Worm (Caenorhabditis elegans) whole organism, L4 larva: ENCODE data around the gene srh-181.

Experiments used
- D1046.2 ChIP-seq: fragments of 200-800 bp; sonication (Bioruptor generic); IDR thresholded peaks from 2 replicates; pipeline ENCODE4 v1.3.6; 2022; ENCODE audit warnings: missing genetic modification characterization, missing compliant biosample characterization
- F37D6.2 ChIP-seq: sonication (generic microtip); optimal IDR thresholded peaks from 2 replicates; lab custom pipeline; 2016; ENCODE audit warnings: mild to moderate bottlenecking, missing genetic modification characterization, missing compliant biosample characterization
- F49E8.2 ChIP-seq: sonication (generic microtip); optimal IDR thresholded peaks from 2 replicates; lab custom pipeline; 2016; ENCODE audit warnings: missing compliant biosample characterization, mild to moderate bottlenecking, missing genetic modification characterization, borderline replicate concordance
- Y105C5A.15 ChIP-seq: fragments of 200-800 bp; sonication (Bioruptor generic); IDR thresholded peaks from 2 replicates; pipeline ENCODE4 v1.3.6; 2022; ENCODE audit warnings: missing genetic modification characterization, missing compliant biosample characterization
- aha-1 ChIP-seq: fragments of 150-350 bp; peaks from one replicate; lab custom pipeline; 2014; ENCODE audit warnings: missing biosample characterization, missing genetic modification characterization
- aly-2 ChIP-seq: sonication (generic microtip); optimal IDR thresholded peaks from 2 replicates; lab custom pipeline; 2018; ENCODE audit warnings: missing biosample characterization, missing genetic modification characterization
- ceh-28 ChIP-seq: fragments of 150-350 bp; optimal IDR thresholded peaks from 2 replicates; lab custom pipeline; 2014; ENCODE audit warnings: missing biosample characterization, missing genetic modification reagents, missing genetic modification characterization
- ceh-32 ChIP-seq: sonication (generic microtip); optimal IDR thresholded peaks from 2 replicates; lab custom pipeline; 2016; ENCODE audit warnings: mild to moderate bottlenecking, missing genetic modification characterization, missing compliant biosample characterization; ENCODE audit not compliant: poor library complexity
- ceh-62 ChIP-seq: sonication (generic microtip); optimal IDR thresholded peaks from 2 replicates; lab custom pipeline; 2017; ENCODE audit warnings: missing biosample characterization, missing genetic modification characterization
- daf-16 ChIP-seq, 3 experiments: sonication (generic microtip); optimal IDR thresholded peaks; 2 replicates each; lab custom pipeline; 2016 to 2017; ENCODE audit warnings: missing genetic modification characterization in 3 of 3, missing genetic modification reagents in 3 of 3, mild to moderate bottlenecking in 2 of 3, missing compliant biosample characterization in 2 of 3, missing biosample characterization in 1 of 3, moderate library complexity in 1 of 3
- dmd-6 ChIP-seq: fragments of 200-800 bp; sonication (Bioruptor generic); IDR thresholded peaks from 2 replicates; pipeline ENCODE4 v1.3.6; 2022; ENCODE audit warnings: missing genetic modification reagents, missing genetic modification characterization, missing compliant biosample characterization
- dpl-1 ChIP-seq: fragments of 150-350 bp; optimal IDR thresholded peaks from 2 replicates; lab custom pipeline; 2014; ENCODE audit warnings: missing biosample characterization, missing genetic modification reagents, missing genetic modification characterization
- egl-43 ChIP-seq: fragments of 200-800 bp; sonication (Bioruptor generic); IDR thresholded peaks from 2 replicates; pipeline ENCODE4 v1.3.6; 2022; ENCODE audit warnings: missing genetic modification reagents, missing genetic modification characterization, missing compliant biosample characterization
- fkh-10 ChIP-seq: fragments of 150-350 bp; optimal IDR thresholded peaks from 2 replicates; lab custom pipeline; 2014; ENCODE audit warnings: missing biosample characterization, missing genetic modification reagents, missing genetic modification characterization
- hif-1 ChIP-seq, 2 experiments: sonication (generic microtip); optimal IDR thresholded peaks; 2 replicates each; lab custom pipeline; 2016 to 2017; ENCODE audit warnings: missing compliant biosample characterization in 2 of 2, missing genetic modification characterization in 2 of 2, missing genetic modification reagents in 2 of 2, missing genotype in 2 of 2, mild to moderate bottlenecking in 1 of 2
- hmg-1.1 ChIP-seq: fragments of 200-800 bp; sonication (Bioruptor generic); IDR thresholded peaks from 2 replicates; pipeline ENCODE4 v1.3.6; 2022; ENCODE audit warnings: missing genetic modification reagents, missing genetic modification characterization, missing compliant biosample characterization
- lim-7 ChIP-seq: fragments of 200-800 bp; sonication (Bioruptor generic); IDR thresholded peaks from 2 replicates; pipeline ENCODE4 v1.3.6; 2022; ENCODE audit warnings: missing genetic modification characterization, missing compliant biosample characterization
- lin-1 ChIP-seq: fragments of 200-800 bp; sonication (Bioruptor generic); IDR thresholded peaks from 2 replicates; pipeline ENCODE4 v1.3.6; 2022; ENCODE audit warnings: missing genetic modification reagents, missing genetic modification characterization, missing compliant biosample characterization
- lin-13 ChIP-seq: fragments of 150-350 bp; optimal IDR thresholded peaks from 2 replicates; lab custom pipeline; 2014; ENCODE audit warnings: missing biosample characterization, missing genetic modification reagents, missing genetic modification characterization
- lin-38 ChIP-seq: fragments of 200-800 bp; sonication (Bioruptor generic); IDR thresholded peaks from 2 replicates; pipeline ENCODE4 v1.3.6; 2022; ENCODE audit warnings: missing genetic modification reagents, missing genetic modification characterization, missing compliant biosample characterization
- lin-39 ChIP-seq: fragments of 150-350 bp; optimal IDR thresholded peaks from 2 replicates; lab custom pipeline; 2014; ENCODE audit warnings: missing biosample characterization, missing genetic modification reagents, missing genetic modification characterization
- mdt-29 ChIP-seq: fragments of 200-800 bp; sonication (Bioruptor generic); IDR thresholded peaks from 2 replicates; pipeline ENCODE4 v1.3.6; 2022; ENCODE audit warnings: missing genetic modification reagents, missing genetic modification characterization, missing compliant biosample characterization
- nhr-102 ChIP-seq: sonication (generic microtip); optimal IDR thresholded peaks from 2 replicates; lab custom pipeline; 2016; ENCODE audit warnings: mild to moderate bottlenecking, missing genetic modification characterization, moderate library complexity, missing compliant biosample characterization
- nhr-111 ChIP-seq: fragments of 200-800 bp; sonication (Bioruptor generic); optimal IDR thresholded peaks from 2 replicates; lab custom pipeline; 2018; ENCODE audit warnings: mild to moderate bottlenecking, missing genetic modification characterization, missing compliant biosample characterization
- nhr-6 ChIP-seq: fragments of 150-350 bp; optimal IDR thresholded peaks from 2 replicates; lab custom pipeline; 2014; ENCODE audit warnings: missing biosample characterization, missing genetic modification characterization
- nhr-76 ChIP-seq: fragments of 150-350 bp; optimal IDR thresholded peaks from 2 replicates; lab custom pipeline; 2014; ENCODE audit warnings: missing biosample characterization, missing genetic modification characterization
- nhr-77 ChIP-seq: fragments of 150-350 bp; optimal IDR thresholded peaks from 2 replicates; lab custom pipeline; 2014; ENCODE audit warnings: missing biosample characterization, missing genetic modification characterization
- pha-4 ChIP-seq, 2 experiments: fragments of 150-350 bp in 1 of 2; fragments of 200-800 bp in 1 of 2; sonication (Bioruptor generic) in 1 of 2; IDR thresholded peaks in 1 of 2; optimal IDR thresholded peaks in 1 of 2; 2 replicates each; pipeline versions ENCODE4 v1.3.6 to Lab custom; 2014 to 2022; ENCODE audit warnings: missing genetic modification characterization in 2 of 2, missing genetic modification reagents in 2 of 2, missing biosample characterization in 1 of 2, missing compliant biosample characterization in 1 of 2
- rbr-2 ChIP-seq: sonication (generic microtip); optimal IDR thresholded peaks from 2 replicates; lab custom pipeline; 2016; ENCODE audit warnings: missing genotype, missing genetic modification characterization, missing compliant biosample characterization
- set-16 ChIP-seq: fragments of 200-800 bp; sonication (Bioruptor generic); IDR thresholded peaks from 2 replicates; pipeline ENCODE4 v1.3.6; 2022; ENCODE audit warnings: missing genetic modification reagents, missing genetic modification characterization, missing compliant biosample characterization
- spr-1 ChIP-seq: sonication (generic microtip); optimal IDR thresholded peaks from 2 replicates; lab custom pipeline; 2016; ENCODE audit warnings: mild to moderate bottlenecking, missing genetic modification characterization, missing compliant biosample characterization
- zfp-3 ChIP-seq: fragments of 200-800 bp; sonication (Bioruptor generic); conservative IDR thresholded peaks from 2 replicates; pipeline ENCODE4 v1.3.6; 2022; ENCODE audit warnings: missing genetic modification reagents, missing genetic modification characterization, missing compliant biosample characterization

srh-181 gene

DNA sequence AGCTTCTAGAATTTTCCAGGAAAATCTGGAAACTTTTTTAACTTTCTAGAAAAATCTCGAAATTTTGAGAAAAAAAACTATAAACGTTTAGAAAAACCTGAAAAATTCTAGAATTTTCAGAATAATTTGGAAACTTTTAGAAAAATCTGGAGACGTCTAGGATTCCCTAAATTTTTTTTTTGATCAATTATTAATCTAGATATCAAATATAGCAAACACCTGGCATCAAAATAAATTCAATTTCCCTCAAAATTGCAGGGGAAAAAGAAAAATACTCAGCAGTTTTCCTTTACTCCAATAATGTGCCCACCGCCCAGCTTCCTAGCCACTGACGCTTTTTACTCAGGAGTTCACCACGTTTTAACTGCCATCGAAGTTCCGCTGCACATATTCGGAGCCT lies at the start of gene srh-181:
Gene srh-181 (plus strand): TSS at position 301 of the 400 bp plus-strand sequence.
- TF ChIP-seq lin-1 (GFP tag; lab: Robert Waterston, UW) (no peak), lim-7 (GFP tag; lab: Robert Waterston, UW) (no peak), nhr-6 (tag; lab: Kevin White, UChicago) (no peak), dmd-6 (GFP tag; lab: Robert Waterston, UW) (no peak), daf-16 (GFP tag; optimal IDR thresholded peaks at IDR 0.05; lab: Kevin White, UChicago) (no peak), daf-16 (tag; optimal IDR thresholded peaks at IDR 0.05; lab: Kevin White, UChicago) (no peak), nhr-102 (no peak), ceh-62 (tag; lab: Kevin White, UChicago) (no peak), D1046.2 (GFP tag; lab: Robert Waterston, UW) (no peak), hif-1 (tag; optimal IDR thresholded peaks at IDR 0.05; lab: Kevin White, UChicago) (no peak)

DNA sequence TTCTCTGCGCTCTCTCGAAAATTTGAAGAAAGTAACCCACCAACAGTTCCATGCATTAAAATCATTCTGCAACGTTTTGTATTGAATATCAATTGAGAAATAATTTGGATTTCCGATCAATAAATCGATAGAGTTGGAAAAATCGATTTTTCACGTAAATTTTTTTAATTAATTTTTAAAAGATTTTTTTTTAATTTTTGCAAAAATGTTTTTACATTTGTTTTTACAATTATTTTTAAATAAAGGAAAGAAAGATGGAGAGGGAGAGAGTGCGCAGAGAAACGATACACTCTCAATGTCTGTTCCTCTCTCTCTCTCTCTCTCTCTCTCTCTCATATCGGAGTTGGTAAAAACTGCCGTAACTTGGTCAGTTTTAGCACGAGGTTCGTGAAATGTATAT lies 48.8 kb upstream of the srh-181 start, which contains the start of gene ZK262.19:
Gene ZK262.19 (minus strand): TSS at position 101 of the 400 bp plus-strand sequence.
- TF ChIP-seq hif-1 (tag; optimal IDR thresholded peaks at IDR 0.05; lab: Kevin White, UChicago) (no peak), ceh-28 (peak; percentile 10), Y105C5A.15 (no peak), nhr-77 (tag; lab: Kevin White, UChicago) (no peak), nhr-111 (GFP tag; lab: Kevin White, UChicago) (no peak), egl-43 (GFP tag; lab: Robert Waterston, UW) (no peak)
- TF ChIP-seq, all 104 proteins: peak for 1

DNA sequence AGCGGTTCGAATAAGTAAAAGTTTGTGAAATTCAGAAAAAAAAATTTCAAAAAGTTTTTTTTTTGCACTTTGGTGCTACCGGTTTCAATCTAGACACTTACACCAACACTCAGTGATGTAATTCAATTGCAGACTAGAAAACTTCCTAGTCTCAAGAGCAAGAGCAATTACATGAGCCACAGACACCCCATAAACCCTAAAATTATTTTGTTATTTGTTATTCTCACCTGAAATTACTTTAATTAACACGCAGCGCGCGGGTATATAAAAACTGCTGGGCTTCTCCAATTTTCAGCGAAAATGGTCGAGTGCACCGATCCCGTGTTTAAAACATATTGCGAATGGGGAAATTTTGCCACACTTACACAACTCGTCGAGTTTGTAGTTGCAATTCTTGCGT lies 48.0 kb upstream of the srh-181 start, which contains the start of gene srw-83:
Gene srw-83 (plus strand): TSS at position 301 of the 400 bp plus-strand sequence.
- TF ChIP-seq lin-38 (GFP tag; lab: Robert Waterston, UW), result no peak
- TF ChIP-seq dpl-1, result no peak
- no peak for TF ChIP-seq lin-39 (tag; lab: Kevin White, UChicago)
- TF ChIP-seq pha-4 (GFP tag; IDR thresholded peaks at IDR 0.05; lab: Robert Waterston, UW), result no peak
- no peak for TF ChIP-seq pha-4 (tag; optimal IDR thresholded peaks at IDR 0.05; lab: Kevin White, UChicago)
- TF ChIP-seq hmg-1.1 (GFP tag; lab: Robert Waterston, UW), result no peak
- TF ChIP-seq F37D6.2, result no peak
- TF ChIP-seq nhr-6 (tag; lab: Kevin White, UChicago), result no peak
- TF ChIP-seq ceh-32 (tag; lab: Kevin White, UChicago), result no peak
- TF ChIP-seq rbr-2, result no peak
- TF ChIP-seq F49E8.2 (tag; lab: Kevin White, UChicago), result no peak
- TF ChIP-seq lin-13, result no peak
- no peak for TF ChIP-seq nhr-76 (tag; lab: Kevin White, UChicago)
- no peak for TF ChIP-seq spr-1

DNA sequence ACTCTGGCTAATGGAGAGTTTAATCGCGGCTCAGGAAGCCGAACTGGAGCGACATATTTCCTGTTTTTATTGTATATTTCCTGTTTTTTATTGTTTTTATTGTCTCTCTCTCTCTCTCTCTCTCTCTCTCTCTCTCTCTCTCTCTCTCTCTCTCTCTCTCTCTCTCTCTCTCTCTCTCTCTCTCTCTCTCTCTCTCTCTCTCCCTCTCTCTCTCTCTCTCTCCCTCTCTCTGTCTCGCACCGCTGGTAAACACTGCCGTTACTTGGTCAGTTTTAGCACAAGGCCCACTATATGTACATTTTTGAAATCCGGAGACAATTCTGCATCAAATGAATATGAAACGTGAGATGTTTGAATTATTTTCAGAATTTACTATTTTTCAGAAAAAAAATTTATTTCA lies 43.5 kb upstream of the srh-181 start:
- TF ChIP-seq mdt-29 (GFP tag; lab: Robert Waterston, UW), result no peak
- TF ChIP-seq aly-2 (tag; lab: Kevin White, UChicago), result no peak
- TF ChIP-seq set-16 (GFP tag; lab: Robert Waterston, UW), result peak; percentile 88
- no peak for TF ChIP-seq nhr-76 (tag; lab: Kevin White, UChicago)
- TF ChIP-seq, all 104 proteins: peak for 1

DNA sequence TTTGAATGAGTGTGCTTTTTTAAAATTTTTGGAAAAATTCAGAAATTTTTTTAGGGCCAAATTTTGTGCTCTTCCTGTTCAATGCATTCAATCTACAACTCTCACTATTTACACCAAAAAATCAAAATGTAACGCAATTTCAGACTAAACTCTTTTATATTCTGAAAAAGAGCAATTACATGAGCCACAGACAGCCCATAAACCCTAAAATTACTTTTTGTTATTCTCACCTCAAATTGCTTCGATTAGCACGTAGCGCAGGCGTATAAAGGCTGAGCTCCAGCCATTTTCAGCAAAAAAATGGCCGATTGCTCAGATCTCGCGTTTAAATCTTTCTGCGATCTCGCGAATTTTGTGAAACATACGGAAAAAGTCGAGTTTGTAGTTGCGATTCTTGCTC lies 42.9 kb upstream of the srh-181 start, which contains the start of gene srw-82:
Gene srw-82 (plus strand): TSS at position 301 of the 400 bp plus-strand sequence.
- peak; percentile 89 for TF ChIP-seq aha-1 (tag; lab: Kevin White, UChicago)
- TF ChIP-seq zfp-3 (GFP tag; lab: Robert Waterston, UW), result no peak
- no peak for TF ChIP-seq fkh-10 (GFP tag; lab: Kevin White, UChicago)
